Worm (Caenorhabditis elegans) whole organism, L4/young adult: ENCODE data around the gene C25H3.10.

Experiments used
- dao-5 ChIP-seq: sonication (generic microtip); optimal IDR thresholded peaks from 2 replicates; lab custom pipeline; 2016; ENCODE audit warnings: missing genotype, missing genetic modification characterization, moderate library complexity, missing compliant biosample characterization
- him-1 ChIP-seq: sonication (generic microtip); optimal IDR thresholded peaks from 2 replicates; lab custom pipeline; 2016; ENCODE audit warnings: missing genotype, missing genetic modification reagents, missing genetic modification characterization, missing compliant biosample characterization

- TF ChIP-seq him-1 (tag; lab: Kevin White, UChicago) (no peak), dao-5 (tag; lab: Kevin White, UChicago) (no peak)
Observed at ce11 chrII:5710835-5711234, 12.1 kb upstream of the C25H3.10 start.
